Fruit fly (Drosophila melanogaster) whole organism, embryonic: ENCODE measurements around the gene Rassf.

Source experiments
- Antp ChIP-seq: fragments of 200-800 bp; sonication (Bioruptor generic); optimal IDR thresholded peaks from 3 replicates; lab custom pipeline; 2016; ENCODE audit warnings: missing biosample characterization, missing genetic modification characterization
- Atf-2 ChIP-seq: fragments of 200-800 bp; sonication (Bioruptor generic); optimal IDR thresholded peaks from 2 replicates; lab custom pipeline; 2016; ENCODE audit warnings: missing biosample characterization, missing genetic modification characterization
- Atf6 ChIP-seq: fragments of 200-800 bp; sonication (Bioruptor generic); IDR thresholded peaks from 2 replicates; pipeline ENCODE4 v1.3.6; 2022; ENCODE audit warnings: missing biosample characterization, missing genetic modification characterization
- CG10267 ChIP-seq: fragments of 200-800 bp; sonication (Bioruptor generic); optimal IDR thresholded peaks from 2 replicates; lab custom pipeline; 2018; ENCODE audit warnings: missing biosample characterization, mild to moderate bottlenecking, missing genetic modification characterization, moderate library complexity
- CG12071 ChIP-seq: fragments of 200-800 bp; sonication (Bioruptor generic); optimal IDR thresholded peaks from 3 replicates; lab custom pipeline; 2018; ENCODE audit warnings: missing biosample characterization, mild to moderate bottlenecking, missing genetic modification characterization
- CG12219 ChIP-seq: fragments of 200-800 bp; sonication (Bioruptor generic); optimal IDR thresholded peaks from 3 replicates; lab custom pipeline; 2018; ENCODE audit warnings: missing biosample characterization, mild to moderate bottlenecking, missing genetic modification characterization
- CG12744 ChIP-seq: fragments of 200-800 bp; sonication (Bioruptor generic); optimal IDR thresholded peaks from 2 replicates; lab custom pipeline; 2016; ENCODE audit warnings: missing biosample characterization, missing genetic modification characterization
- CG13775 ChIP-seq: fragments of 200-800 bp; sonication (Bioruptor generic); optimal IDR thresholded peaks from 3 replicates; lab custom pipeline; 2017; ENCODE audit warnings: missing biosample characterization, mild to moderate bottlenecking, missing genetic modification characterization
- CG14014 ChIP-seq: fragments of 200-800 bp; sonication (Bioruptor generic); IDR thresholded peaks from 2 replicates; pipeline ENCODE4 v1.3.6; 2022; ENCODE audit warnings: missing biosample characterization, missing genetic modification characterization
- CG14050 ChIP-seq: fragments of 200-800 bp; sonication (Bioruptor generic); IDR thresholded peaks from 3 replicates; pipeline ENCODE4 v1.3.6; 2022; ENCODE audit warnings: missing biosample characterization, missing genetic modification characterization
- CG16815 ChIP-seq: fragments of 200-800 bp; sonication (Bioruptor generic); optimal IDR thresholded peaks from 3 replicates; lab custom pipeline; 2017; ENCODE audit warnings: missing biosample characterization, mild to moderate bottlenecking, missing genetic modification characterization
- CG17186 ChIP-seq: fragments of 200-800 bp; sonication (Bioruptor generic); optimal IDR thresholded peaks from 3 replicates; lab custom pipeline; 2017; ENCODE audit warnings: missing biosample characterization, missing genetic modification reagents, missing genetic modification characterization
- CG30020 ChIP-seq: fragments of 200-800 bp; optimal IDR thresholded peaks from 2 replicates; lab custom pipeline; 2019; ENCODE audit warnings: missing biosample characterization, mild to moderate bottlenecking, missing genetic modification characterization, moderate library complexity
- CG32772 ChIP-seq: fragments of 200-800 bp; sonication (Bioruptor generic); IDR thresholded peaks from 2 replicates; pipeline ENCODE4 v1.3.6; 2022; ENCODE audit warnings: missing biosample characterization, missing genetic modification characterization
- CG3407 ChIP-seq: fragments of 200-800 bp; sonication (Bioruptor generic); optimal IDR thresholded peaks from 2 replicates; lab custom pipeline; 2018; ENCODE audit warnings: missing biosample characterization, mild to moderate bottlenecking, missing genetic modification characterization
- CG34224 ChIP-seq: fragments of 200-800 bp; sonication (Bioruptor generic); IDR thresholded peaks from 3 replicates; pipeline ENCODE4 v1.3.6; 2022; ENCODE audit warnings: missing biosample characterization, missing genetic modification characterization; ENCODE audit not compliant: partially characterized antibody
- CG3838 ChIP-seq: fragments of 200-800 bp; sonication (Bioruptor generic); optimal IDR thresholded peaks from 3 replicates; lab custom pipeline; 2016; ENCODE audit warnings: missing biosample characterization, missing genetic modification characterization
- CG3847 ChIP-seq: fragments of 200-800 bp; sonication (Bioruptor generic); IDR thresholded peaks from 2 replicates; pipeline ENCODE4 v1.3.6; 2022; ENCODE audit warnings: missing biosample characterization, missing genetic modification characterization
- CG4730 ChIP-seq: fragments of 200-800 bp; sonication (Bioruptor generic); IDR thresholded peaks from 2 replicates; pipeline ENCODE4 v1.3.6; 2022; ENCODE audit warnings: missing biosample characterization, missing genetic modification characterization
- CG6272 ChIP-seq: fragments of 200-800 bp; sonication (Bioruptor generic); IDR thresholded peaks from 2 replicates; pipeline ENCODE4 v1.3.6; 2022; ENCODE audit warnings: missing biosample characterization, missing genetic modification characterization
- CG7357 ChIP-seq: fragments of 200-800 bp; sonication (Bioruptor generic); IDR thresholded peaks from 3 replicates; pipeline ENCODE4 v1.3.6; 2022; ENCODE audit warnings: missing biosample characterization, missing genetic modification characterization
- CG7372 ChIP-seq: fragments of 200-800 bp; sonication (Bioruptor generic); IDR thresholded peaks from 2 replicates; pipeline ENCODE4 v1.3.6; 2022; ENCODE audit warnings: missing biosample characterization, missing genetic modification characterization
- CG7556 ChIP-seq: fragments of 200-800 bp; sonication (Bioruptor generic); optimal IDR thresholded peaks from 2 replicates; lab custom pipeline; 2017; ENCODE audit warnings: missing biosample characterization, mild to moderate bottlenecking, missing genetic modification characterization
- CG8089 ChIP-seq: fragments of 200-800 bp; sonication (Bioruptor generic); optimal IDR thresholded peaks from 3 replicates; lab custom pipeline; 2016; ENCODE audit warnings: missing biosample characterization, missing genetic modification characterization
- CG8388 ChIP-seq: fragments of 200-800 bp; sonication (Bioruptor generic); optimal IDR thresholded peaks from 2 replicates; lab custom pipeline; 2019; ENCODE audit warnings: missing biosample characterization, mild to moderate bottlenecking, missing genetic modification characterization, moderate library complexity
- CG9932 ChIP-seq: fragments of 200-800 bp; sonication (Bioruptor generic); IDR thresholded peaks from 2 replicates; pipeline ENCODE4 v1.3.6; 2022; ENCODE audit warnings: missing biosample characterization, missing genetic modification characterization
- Dref ChIP-seq: fragments of 200-800 bp; sonication (Bioruptor generic); IDR thresholded peaks from 2 replicates; pipeline ENCODE4 v1.3.6; 2022; ENCODE audit warnings: missing biosample characterization, missing genetic modification characterization
- Hr51 ChIP-seq, 2 experiments: fragments of 200-800 bp; sonication (Bioruptor generic); optimal IDR thresholded peaks; 2 replicates in 1 of 2; 3 replicates in 1 of 2; lab custom pipeline; 2016 to 2018; ENCODE audit warnings: missing biosample characterization in 2 of 2, missing genetic modification characterization in 2 of 2, mild to moderate bottlenecking in 1 of 2, moderate library complexity in 1 of 2
- Med ChIP-seq: fragments of 200-800 bp; sonication (Bioruptor generic); peaks from one replicate; lab custom pipeline; 2016; ENCODE audit warnings: missing biosample characterization, missing genetic modification characterization, mild to moderate bottlenecking, inconsistent platforms, moderate library complexity
- PHDP ChIP-seq: fragments of 200-800 bp; sonication (Bioruptor generic); optimal IDR thresholded peaks from 3 replicates; lab custom pipeline; 2018; ENCODE audit warnings: missing biosample characterization, mild to moderate bottlenecking, missing genetic modification characterization, moderate library complexity
- Rx ChIP-seq: fragments of 200-800 bp; sonication (Bioruptor generic); IDR thresholded peaks from 2 replicates; pipeline ENCODE4 v1.3.6; 2022; ENCODE audit warnings: missing biosample characterization, missing genetic modification characterization
- Side ChIP-seq: fragments of 200-800 bp; sonication (Bioruptor generic); optimal IDR thresholded peaks from 2 replicates; lab custom pipeline; 2016; ENCODE audit warnings: missing biosample characterization, missing genetic modification characterization
- Six4 ChIP-seq: fragments of 200-800 bp; sonication (Bioruptor generic); optimal IDR thresholded peaks from 2 replicates; lab custom pipeline; 2016; ENCODE audit warnings: missing biosample characterization, missing genetic modification characterization
- Taf1 ChIP-seq: fragments of 200-800 bp; sonication (Bioruptor generic); IDR thresholded peaks from 2 replicates; pipeline ENCODE4 v1.3.6; 2022; ENCODE audit warnings: missing biosample characterization, missing genetic modification characterization
- ato ChIP-seq: fragments of 200-800 bp; sonication (Bioruptor generic); IDR thresholded peaks from 2 replicates; pipeline ENCODE4 v1.3.6; 2022; ENCODE audit warnings: missing biosample characterization, missing genetic modification characterization; ENCODE audit not compliant: partially characterized antibody
- br ChIP-seq: fragments of >200 bp; optimal IDR thresholded peaks from 2 replicates; lab custom pipeline; 2017
- fu2 ChIP-seq: fragments of 200-800 bp; sonication (Bioruptor generic); optimal IDR thresholded peaks from 2 replicates; lab custom pipeline; 2016; ENCODE audit warnings: missing biosample characterization, missing genetic modification characterization
- gce ChIP-seq: fragments of 200-800 bp; sonication (Bioruptor generic); IDR thresholded peaks from 3 replicates; pipeline ENCODE4 v1.3.6; 2022; ENCODE audit warnings: missing biosample characterization, missing genetic modification characterization
- jigr1 ChIP-seq: fragments of 200-800 bp; sonication (Bioruptor generic); IDR thresholded peaks from 3 replicates; pipeline ENCODE4 v1.3.6; 2022; ENCODE audit warnings: missing biosample characterization, missing genetic modification characterization
- knrl ChIP-seq: fragments of 200-800 bp; sonication (Bioruptor generic); IDR thresholded peaks from 3 replicates; pipeline ENCODE4 v1.3.6; 2022; ENCODE audit warnings: missing biosample characterization, missing genetic modification characterization; ENCODE audit not compliant: partially characterized antibody
- lbe ChIP-seq: fragments of 200-800 bp; sonication (Bioruptor generic); optimal IDR thresholded peaks from 2 replicates; lab custom pipeline; 2016; ENCODE audit warnings: missing biosample characterization, mild to moderate bottlenecking, missing genetic modification characterization
- oc ChIP-seq: fragments of 200-800 bp; sonication (Bioruptor generic); optimal IDR thresholded peaks from 2 replicates; lab custom pipeline; 2018; ENCODE audit warnings: missing biosample characterization, mild to moderate bottlenecking, missing genetic modification characterization, moderate library complexity
- repo ChIP-seq: fragments of 200-800 bp; sonication (Bioruptor generic); optimal IDR thresholded peaks from 2 replicates; lab custom pipeline; 2016; ENCODE audit warnings: missing biosample characterization, missing genetic modification characterization
- sc ChIP-seq, 3 experiments: fragments of >200 bp in 2 of 3; fragments of 200-800 bp in 1 of 3; sonication (Bioruptor generic) in 1 of 3; optimal IDR thresholded peaks; 2 replicates in 2 of 3; 3 replicates in 1 of 3; lab custom pipeline; 2017; ENCODE audit warnings: mild to moderate bottlenecking in 1 of 3, missing biosample characterization in 1 of 3, missing genetic modification characterization in 1 of 3, missing genetic modification reagents in 1 of 3
- schlank ChIP-seq: fragments of 200-800 bp; sonication (Bioruptor generic); optimal IDR thresholded peaks from 2 replicates; lab custom pipeline; 2018; ENCODE audit warnings: missing biosample characterization, mild to moderate bottlenecking, missing genetic modification characterization
- shn ChIP-seq: fragments of 200-800 bp; sonication (Bioruptor generic); optimal IDR thresholded peaks from 3 replicates; lab custom pipeline; 2016; ENCODE audit warnings: missing biosample characterization, missing genetic modification characterization
- sug ChIP-seq: fragments of 200-800 bp; optimal IDR thresholded peaks from 2 replicates; lab custom pipeline; 2019; ENCODE audit warnings: missing biosample characterization, mild to moderate bottlenecking, missing genetic modification characterization, moderate library complexity
- unpg ChIP-seq: fragments of 200-800 bp; sonication (Bioruptor generic); optimal IDR thresholded peaks from 3 replicates; lab custom pipeline; 2018; ENCODE audit warnings: missing biosample characterization, mild to moderate bottlenecking, missing genetic modification characterization, moderate library complexity
- vnd ChIP-seq: fragments of 200-800 bp; sonication (Bioruptor generic); IDR thresholded peaks from 3 replicates; pipeline ENCODE4 v1.3.6; 2022; ENCODE audit warnings: missing biosample characterization, missing genetic modification characterization; ENCODE audit not compliant: partially characterized antibody

Gene Rassf

dm6 chr3R:23117683-23118470 is at the start of gene Rassf, which contains the start of gene CenB1A (continued):
- peak; percentile 51 for TF ChIP-seq fu2 (GFP tag; lab: Kevin White, UChicago)
- TF ChIP-seq Hr51 (GFP tag; optimal IDR thresholded peaks at IDR 0.05; lab: Kevin White, UChicago): peak; percentile 13 to 20
- TF ChIP-seq CG12744: peak; percentile 51
- TF ChIP-seq oc (tag; lab: Kevin White, UChicago): no peak
- TF ChIP-seq CG12219 (GFP tag; lab: Kevin White, UChicago): no peak
- TF ChIP-seq Atf-2 (GFP tag; lab: Kevin White, UChicago): no peak
- no peak for TF ChIP-seq Rx (GFP tag; lab: Robert Waterston, UW)
- TF ChIP-seq CG16815 (GFP tag; lab: Kevin White, UChicago): no peak
- no peak for TF ChIP-seq CG3838
- TF ChIP-seq PHDP (tag; lab: Kevin White, UChicago): peak; percentile 10
- TF ChIP-seq CG34224 (GFP tag; lab: Robert Waterston, UW): peak; percentile 67; the same call in 2 of the 3 replicates
- TF ChIP-seq CG4730 (GFP tag; lab: Robert Waterston, UW): peak; percentile 52; the same call in 1 of the 2 replicates
- no peak for TF ChIP-seq jigr1 (GFP tag; lab: Robert Waterston, UW)
- TF ChIP-seq Antp: peak; percentile 28
- TF ChIP-seq CG6272 (GFP tag; lab: Robert Waterston, UW): no peak
- no peak for TF ChIP-seq lbe
- TF ChIP-seq repo (GFP tag; lab: Kevin White, UChicago): peak; percentile 15
- TF ChIP-seq CG10267 (tag; lab: Kevin White, UChicago): peak; percentile 90
- peak; percentile 25 for TF ChIP-seq CG30020 (tag; lab: Kevin White, UChicago)
- no peak for TF ChIP-seq CG3407 (GFP tag; lab: Kevin White, UChicago)
- 0 out of 2 replicates have a peak, but pooled peaks have one; percentile 31 for TF ChIP-seq Dref (GFP tag; lab: Robert Waterston, UW)
- TF ChIP-seq ato: no peak
- peak; percentile 32 for TF ChIP-seq sug
- no peak for TF ChIP-seq Six4 (GFP tag; lab: Kevin White, UChicago)
- TF ChIP-seq CG8089 (GFP tag; lab: Kevin White, UChicago): no peak
- no peak for TF ChIP-seq CG14050 (GFP tag; lab: Robert Waterston, UW)
- peak; percentile 9 for TF ChIP-seq CG8388 (GFP tag; lab: Kevin White, UChicago)
- no peak for TF ChIP-seq CG32772 (GFP tag; lab: Robert Waterston, UW)
- no peak for TF ChIP-seq unpg (GFP tag; lab: Kevin White, UChicago)
- peak; percentile 71; the same call in 1 of the 2 replicates for TF ChIP-seq CG9932
- TF ChIP-seq Med (GFP tag; lab: Kevin White, UChicago): peak; percentile 88
- peak; percentile 77 for TF ChIP-seq CG3847 (GFP tag; lab: Robert Waterston, UW)
- peak; percentile 60 for TF ChIP-seq shn
- no peak for TF ChIP-seq knrl (GFP tag; lab: Robert Waterston, UW)
- peak; percentile 47; the same call in 1 of the 2 replicates for TF ChIP-seq CG7372 (GFP tag; lab: Robert Waterston, UW)
- TF ChIP-seq Side (GFP tag; lab: Kevin White, UChicago): no peak
- TF ChIP-seq Atf6: no peak
- no peak for TF ChIP-seq CG12071 (GFP tag; lab: Kevin White, UChicago)
- peak; percentile 54 for TF ChIP-seq CG13775 (GFP tag; lab: Kevin White, UChicago)
- TF ChIP-seq gce (GFP tag; lab: Robert Waterston, UW): no peak
- TF ChIP-seq CG17186 (GFP tag; lab: Kevin White, UChicago): peak; percentile 38
- no peak for TF ChIP-seq sc (optimal IDR thresholded peaks at IDR 0.05; lab: Kevin White, UChicago)
- TF ChIP-seq sc (GFP tag; optimal IDR thresholded peaks at IDR 0.05; lab: Kevin White, UChicago): no peak
- no peak; the same call in 1 of the 2 replicates for TF ChIP-seq CG14014
- TF ChIP-seq br (lab: Kevin White, UChicago): no peak
- no peak for TF ChIP-seq vnd (GFP tag; lab: Robert Waterston, UW)
- no peak for TF ChIP-seq CG7556 (GFP tag; lab: Kevin White, UChicago)
- 0 out of 2 replicates have a peak, but pooled peaks have one; percentile 11 for TF ChIP-seq Taf1
- 0 out of 3 replicates have a peak, but pooled peaks have one; percentile 40 for TF ChIP-seq CG7357 (GFP tag; lab: Robert Waterston, UW)
- TF ChIP-seq schlank: no peak
